Worm (Caenorhabditis elegans): ENCODE results near the gene F15H10.7.

Gene F15H10.7

ce11 chrV:10418961-10419360 lies 12.7 kb upstream of the F15H10.7 start, which contains the start of gene F15H10.5:
Gene F15H10.5 (minus strand): TSS chrV:10419061.
- TF ChIP-seq ceh-2 (tag; optimal IDR thresholded peaks at IDR 0.05), result no peak

ce11 chrV:10416925-10417324 lies 10.7 kb upstream of the F15H10.7 start, which contains the start of gene F15H10.10:
Gene F15H10.10 (minus strand): TSS chrV:10417025.
- TF ChIP-seq ceh-2 (tag; optimal IDR thresholded peaks at IDR 0.05) (no peak), Y22D7AL.16 (tag; optimal IDR thresholded peaks at IDR 0.05) (no peak), pha-4 (tag; optimal IDR thresholded peaks at IDR 0.05) (no peak), fkh-10 (GFP tag; optimal IDR thresholded peaks at IDR 0.05) (no peak), ceh-18 (tag; optimal IDR thresholded peaks at IDR 0.05) (no peak), pat-9 (tag; optimal IDR thresholded peaks at IDR 0.05) (no peak), unc-86 (tag; optimal IDR thresholded peaks at IDR 0.05) (no peak), nhr-232 (tag; optimal IDR thresholded peaks at IDR 0.05) (no peak), ceh-30 (tag; optimal IDR thresholded peaks at IDR 0.05) (no peak), tbx-2 (tag; optimal IDR thresholded peaks at IDR 0.05) (no peak), ceh-9 (tag; optimal IDR thresholded peaks at IDR 0.05) (no peak), che-1 (tag; optimal IDR thresholded peaks at IDR 0.05) (no peak), K09A11.1 (tag; optimal IDR thresholded peaks at IDR 0.05; ENCODE audit: insufficient read depth) (no peak)

- TF ChIP-seq dmd-4 (tag; optimal IDR thresholded peaks at IDR 0.05; ENCODE audit: borderline replicate concordance) (no peak), lim-6 (tag; optimal IDR thresholded peaks at IDR 0.05) (no peak), eyg-1 (tag; optimal IDR thresholded peaks at IDR 0.05) (no peak), nhr-11 (tag; optimal IDR thresholded peaks at IDR 0.05) (no peak), ceh-45 (GFP tag; IDR thresholded peaks at IDR 0.05) (no peak), hlh-15 (tag; optimal IDR thresholded peaks at IDR 0.05) (no peak)
These were observed 8.4 kb upstream of the F15H10.7 start, which contains the start of gene F15H10.9 for ce11 chrV:10414610-10415009. Gene F15H10.9 (minus strand): TSS chrV:10414710.

- no peak for TF ChIP-seq ceh-14 (tag; optimal IDR thresholded peaks at IDR 0.05)
- TF ChIP-seq syd-9 (tag; optimal IDR thresholded peaks at IDR 0.05), result no peak
- no peak for TF ChIP-seq unc-86 (tag; optimal IDR thresholded peaks at IDR 0.05)
- TF ChIP-seq hlh-6 (tag; optimal IDR thresholded peaks at IDR 0.05), result no peak
- no peak for TF ChIP-seq hlh-13 (GFP tag; optimal IDR thresholded peaks at IDR 0.05)
- no peak for TF ChIP-seq K02D7.2 (tag; optimal IDR thresholded peaks at IDR 0.05)
- no peak for TF ChIP-seq pax-1 (tag; optimal IDR thresholded peaks at IDR 0.05)
- no peak for TF ChIP-seq hlh-30 (tag; optimal IDR thresholded peaks at IDR 0.05; ENCODE audit: insufficient read depth)
- no peak for TF ChIP-seq sox-2 (GFP tag; IDR thresholded peaks at IDR 0.05)
- no peak for TF ChIP-seq ceh-24 (tag; optimal IDR thresholded peaks at IDR 0.05)
- TF ChIP-seq nhr-11 (tag; optimal IDR thresholded peaks at IDR 0.05), result no peak
- TF ChIP-seq T23F11.4 (GFP tag; optimal IDR thresholded peaks at IDR 0.05), result no peak
- TF ChIP-seq C08G9.2 (tag; optimal IDR thresholded peaks at IDR 0.05), result no peak
These were observed 4.0 kb upstream of the F15H10.7 start, which contains the start of gene F15H10.12 for ce11 chrV:10410030-10410713. Gene F15H10.12 (minus strand): TSS chrV:10410080.

- TF ChIP-seq pag-3 (tag; optimal IDR thresholded peaks at IDR 0.05; ENCODE audit: borderline replicate concordance) (no peak), ceh-45 (GFP tag; IDR thresholded peaks at IDR 0.05) (no peak), hlh-8 (tag; optimal IDR thresholded peaks at IDR 0.05) (no peak), ahr-1 (tag; optimal IDR thresholded peaks at IDR 0.05) (no peak), ceh-34 (tag; optimal IDR thresholded peaks at IDR 0.05) (no peak), madf-2 (tag; optimal IDR thresholded peaks at IDR 0.05) (no peak), pat-9 (tag; optimal IDR thresholded peaks at IDR 0.05) (no peak), ceh-19 (GFP tag; optimal IDR thresholded peaks at IDR 0.05) (no peak), hlh-30 (tag; optimal IDR thresholded peaks at IDR 0.05; ENCODE audit: insufficient read depth) (no peak), fax-1 (tag; optimal IDR thresholded peaks at IDR 0.05) (no peak), T23F11.4 (GFP tag; optimal IDR thresholded peaks at IDR 0.05) (no peak)
These were observed 1.5 kb downstream of the F15H10.7 start for ce11 chrV:10404701-10405100.
